Worm (Caenorhabditis elegans) whole organism, L4 larva: Measurements from ENCODE around the gene nta-1.

Experiments used
- R02D3.7 ChIP-seq: fragments of 150-350 bp; sonication (generic microtip); optimal IDR thresholded peaks from 3 replicates; lab custom pipeline; 2014; ENCODE audit warnings: missing biosample characterization, missing genetic modification characterization
- T20F7.1 ChIP-seq: fragments of 200-800 bp; sonication (Bioruptor generic); optimal IDR thresholded peaks from 2 replicates; lab custom pipeline; 2018; ENCODE audit warnings: mild to moderate bottlenecking, missing genetic modification characterization, missing compliant biosample characterization
- Y105C5A.15 ChIP-seq: fragments of 200-800 bp; sonication (Bioruptor generic); IDR thresholded peaks from 2 replicates; pipeline ENCODE4 v1.3.6; 2022; ENCODE audit warnings: missing genetic modification characterization, missing compliant biosample characterization
- Y48G9A.11 ChIP-seq: fragments of 200-800 bp; sonication (Bioruptor generic); IDR thresholded peaks from 2 replicates; pipeline ENCODE4 v1.3.6; 2022; ENCODE audit warnings: missing genetic modification reagents, missing genetic modification characterization, missing compliant biosample characterization
- Y5F2A.4 ChIP-seq: fragments of 200-800 bp; sonication (Bioruptor generic); optimal IDR thresholded peaks from 2 replicates; lab custom pipeline; 2018; ENCODE audit warnings: mild to moderate bottlenecking, missing genetic modification characterization, missing compliant biosample characterization
- Y75B8A.6 ChIP-seq: fragments of 200-800 bp; sonication (Bioruptor generic); IDR thresholded peaks from 2 replicates; pipeline ENCODE4 v1.3.6; 2022; ENCODE audit warnings: missing genetic modification reagents, missing genetic modification characterization, missing compliant biosample characterization
- ZK546.5 ChIP-seq, 2 experiments: sonication (generic microtip); optimal IDR thresholded peaks; 2 replicates each; lab custom pipeline; 2017; ENCODE audit warnings: missing biosample characterization in 2 of 2, missing genetic modification characterization in 2 of 2
- aly-2 ChIP-seq: sonication (generic microtip); optimal IDR thresholded peaks from 2 replicates; lab custom pipeline; 2018; ENCODE audit warnings: missing biosample characterization, missing genetic modification characterization
- ceh-44 ChIP-seq: fragments of 200-800 bp; sonication (Bioruptor generic); IDR thresholded peaks from 2 replicates; pipeline ENCODE4 v1.3.6; 2022; ENCODE audit warnings: missing genetic modification reagents, missing genetic modification characterization, missing compliant biosample characterization
- cey-2 ChIP-seq: sonication (generic microtip); optimal IDR thresholded peaks from 3 replicates; lab custom pipeline; 2017; ENCODE audit warnings: missing genetic modification characterization, mild to moderate bottlenecking, missing compliant biosample characterization, antibody characterized with exemption, borderline replicate concordance; ENCODE audit not compliant: insufficient read depth
- dve-1 ChIP-seq: sonication (generic microtip); optimal IDR thresholded peaks from 2 replicates; lab custom pipeline; 2017; ENCODE audit warnings: antibody characterized with exemption, mild to moderate bottlenecking, missing genetic modification characterization, missing compliant biosample characterization; ENCODE audit not compliant: insufficient read depth
- fos-1 ChIP-seq: fragments of 150-350 bp; optimal IDR thresholded peaks from 2 replicates; lab custom pipeline; 2014; ENCODE audit warnings: missing biosample characterization, missing genetic modification characterization
- hlh-11 ChIP-seq: fragments of 200-800 bp; sonication (Bioruptor generic); optimal IDR thresholded peaks from 2 replicates; lab custom pipeline; 2018; ENCODE audit warnings: mild to moderate bottlenecking, missing genetic modification characterization, missing compliant biosample characterization
- lim-7 ChIP-seq: fragments of 200-800 bp; sonication (Bioruptor generic); IDR thresholded peaks from 2 replicates; pipeline ENCODE4 v1.3.6; 2022; ENCODE audit warnings: missing genetic modification characterization, missing compliant biosample characterization
- lin-29 ChIP-seq: fragments of 200-800 bp; sonication (Bioruptor generic); IDR thresholded peaks from 2 replicates; pipeline ENCODE4 v1.3.6; 2022; ENCODE audit warnings: missing genetic modification reagents, missing genetic modification characterization, missing compliant biosample characterization
- lin-39 ChIP-seq: fragments of 150-350 bp; optimal IDR thresholded peaks from 2 replicates; lab custom pipeline; 2014; ENCODE audit warnings: missing biosample characterization, missing genetic modification reagents, missing genetic modification characterization
- lir-3 ChIP-seq: sonication (generic microtip); optimal IDR thresholded peaks from 2 replicates; lab custom pipeline; 2016; ENCODE audit warnings: mild to moderate bottlenecking, missing genetic modification characterization, missing compliant biosample characterization
- mdl-1 ChIP-seq, 2 experiments: fragments of 150-350 bp in 1 of 2; sonication (generic microtip) in 1 of 2; optimal IDR thresholded peaks; 2 replicates each; lab custom pipeline; 2014 to 2017; ENCODE audit warnings: missing biosample characterization in 2 of 2, missing genetic modification characterization in 2 of 2
- mes-2 ChIP-seq: sonication (generic microtip); optimal IDR thresholded peaks from 2 replicates; lab custom pipeline; 2016; ENCODE audit warnings: missing genotype, mild to moderate bottlenecking, missing genetic modification characterization, missing compliant biosample characterization; ENCODE audit not compliant: poor library complexity, severe bottlenecking
- mxl-3 ChIP-seq: fragments of 200-800 bp; sonication (Bioruptor generic); optimal IDR thresholded peaks from 2 replicates; lab custom pipeline; 2018; ENCODE audit warnings: mild to moderate bottlenecking, missing genetic modification characterization, missing compliant biosample characterization
- nhr-102 ChIP-seq: sonication (generic microtip); optimal IDR thresholded peaks from 2 replicates; lab custom pipeline; 2016; ENCODE audit warnings: mild to moderate bottlenecking, missing genetic modification characterization, moderate library complexity, missing compliant biosample characterization
- nhr-11 ChIP-seq: fragments of 150-350 bp; optimal IDR thresholded peaks from 2 replicates; lab custom pipeline; 2014; ENCODE audit warnings: missing biosample characterization, missing genetic modification characterization
- nhr-111 ChIP-seq: fragments of 200-800 bp; sonication (Bioruptor generic); optimal IDR thresholded peaks from 2 replicates; lab custom pipeline; 2018; ENCODE audit warnings: mild to moderate bottlenecking, missing genetic modification characterization, missing compliant biosample characterization
- nhr-28 ChIP-seq: fragments of 150-350 bp; optimal IDR thresholded peaks from 2 replicates; lab custom pipeline; 2014; ENCODE audit warnings: missing biosample characterization, missing genetic modification characterization
- nhr-42 ChIP-seq: fragments of 200-800 bp; sonication (Bioruptor generic); IDR thresholded peaks from 2 replicates; pipeline ENCODE4 v1.3.6; 2022; ENCODE audit warnings: missing genetic modification characterization, missing compliant biosample characterization
- nhr-48 ChIP-seq: sonication (generic microtip); optimal IDR thresholded peaks from 2 replicates; lab custom pipeline; 2016; ENCODE audit warnings: mild to moderate bottlenecking, missing genetic modification characterization, missing compliant biosample characterization
- nhr-76 ChIP-seq: fragments of 150-350 bp; optimal IDR thresholded peaks from 2 replicates; lab custom pipeline; 2014; ENCODE audit warnings: missing biosample characterization, missing genetic modification characterization
- rbr-2 ChIP-seq: sonication (generic microtip); optimal IDR thresholded peaks from 2 replicates; lab custom pipeline; 2016; ENCODE audit warnings: missing genotype, missing genetic modification characterization, missing compliant biosample characterization
- snpc-1.2 ChIP-seq: fragments of 200-800 bp; sonication (Bioruptor generic); IDR thresholded peaks from 2 replicates; pipeline ENCODE4 v1.3.6; 2022; ENCODE audit warnings: missing genetic modification reagents, missing genetic modification characterization, missing compliant biosample characterization
- spr-3 ChIP-seq: fragments of 200-800 bp; sonication (Bioruptor generic); optimal IDR thresholded peaks from 2 replicates; lab custom pipeline; 2018; ENCODE audit warnings: mild to moderate bottlenecking, missing genetic modification characterization, missing compliant biosample characterization
- tag-97 ChIP-seq: fragments of 200-800 bp; sonication (Bioruptor generic); IDR thresholded peaks from 2 replicates; pipeline ENCODE4 v1.3.6; 2022; ENCODE audit warnings: missing genetic modification characterization, missing compliant biosample characterization
- tra-1 ChIP-seq: fragments of 200-800 bp; sonication (Bioruptor generic); IDR thresholded peaks from 2 replicates; pipeline ENCODE4 v1.3.6; 2022; ENCODE audit warnings: missing genetic modification reagents, missing genetic modification characterization, missing compliant biosample characterization
- unc-62 ChIP-seq, 3 experiments: fragments of 150-350 bp in 1 of 3; sonication (generic microtip); optimal IDR thresholded peaks in 2 of 3; peaks in 1 of 3; 1 replicate in 1 of 3; 2 replicates in 2 of 3; lab custom pipeline; 2014 to 2017; ENCODE audit warnings: missing biosample characterization in 3 of 3, missing genetic modification characterization in 3 of 3, missing genetic modification reagents in 3 of 3, missing genotype in 1 of 3
- vab-7 ChIP-seq: fragments of 200-800 bp; sonication (Bioruptor generic); IDR thresholded peaks from 2 replicates; pipeline ENCODE4 v1.3.6; 2022; ENCODE audit warnings: missing genetic modification reagents, missing genetic modification characterization, missing compliant biosample characterization
- zfp-2 ChIP-seq: sonication (generic microtip); optimal IDR thresholded peaks from 2 replicates; lab custom pipeline; 2016; ENCODE audit warnings: mild to moderate bottlenecking, missing genetic modification characterization, missing compliant biosample characterization
- zip-11 ChIP-seq: fragments of 200-800 bp; sonication (Bioruptor generic); IDR thresholded peaks from 2 replicates; pipeline ENCODE4 v1.3.6; 2022; ENCODE audit warnings: missing genetic modification characterization, missing compliant biosample characterization
- ztf-7 ChIP-seq: fragments of 150-350 bp; optimal IDR thresholded peaks from 2 replicates; lab custom pipeline; 2014; ENCODE audit warnings: missing biosample characterization, missing genetic modification characterization

Gene nta-1

ce11 chrII:3714595-3714994 is 29.0 kb downstream of the nta-1 start, which contains the start of gene srh-100:
TSS of gene srh-100 (minus strand) at chrII:3714695.
- TF ChIP-seq Y75B8A.6 (no peak), dve-1 (tag; lab: Kevin White, UChicago) (no peak), mdl-1 (tag; optimal IDR thresholded peaks at IDR 0.05; lab: Kevin White, UChicago) (no peak), zfp-2 (tag; lab: Kevin White, UChicago) (no peak), nhr-42 (GFP tag; lab: Robert Waterston, UW) (no peak), nhr-48 (tag; lab: Kevin White, UChicago) (no peak), spr-3 (GFP tag; lab: Kevin White, UChicago) (no peak), mxl-3 (GFP tag; lab: Kevin White, UChicago) (no peak), nhr-11 (no peak), lim-7 (GFP tag; lab: Robert Waterston, UW) (no peak), lir-3 (tag; lab: Kevin White, UChicago) (no peak), Y48G9A.11 (GFP tag; lab: Robert Waterston, UW) (no peak), vab-7 (no peak)

- TF ChIP-seq Y48G9A.11 (GFP tag; lab: Robert Waterston, UW) (no peak), Y105C5A.15 (no peak), lin-29 (GFP tag; lab: Robert Waterston, UW) (no peak)
Observed at ce11 chrII:3711047-3711446, 32.6 kb downstream of the nta-1 start, which contains the start of gene fbxc-53. TSS of gene fbxc-53 (plus strand) at chrII:3711291.

- TF ChIP-seq R02D3.7 (no peak), fos-1 (tag; lab: Kevin White, UChicago) (no peak), unc-62 (GFP tag; optimal IDR thresholded peaks at IDR 0.05 in 1 of 2; lab: Kevin White, UChicago) (peak in 1 of 2 experiments; percentile 17), unc-62 (tag; optimal IDR thresholded peaks at IDR 0.05; lab: Kevin White, UChicago) (no peak), nhr-102 (tag; lab: Kevin White, UChicago) (no peak), T20F7.1 (no peak), nhr-76 (no peak)
- TF ChIP-seq, all 104 proteins: peak for 1
Observed at ce11 chrII:3709255-3709654, 34.4 kb downstream of the nta-1 start, which contains the start of gene srx-110. TSS of gene srx-110 (plus strand) at chrII:3709555.

ce11 chrII:3705320-3705719 is 38.3 kb downstream of the nta-1 start, which contains the start of gene srx-108:
TSS of gene srx-108 (plus strand) at chrII:3705620.
- no peak for TF ChIP-seq lin-39 (tag; lab: Kevin White, UChicago)
- no peak for TF ChIP-seq aly-2
- no peak for TF ChIP-seq tra-1 (GFP tag; lab: Robert Waterston, UW)
- TF ChIP-seq snpc-1.2 (GFP tag; lab: Robert Waterston, UW), result no peak
- no peak for TF ChIP-seq fos-1 (tag; lab: Kevin White, UChicago)
- no peak for TF ChIP-seq cey-2 (tag; lab: Kevin White, UChicago)
- no peak for TF ChIP-seq ceh-44 (GFP tag; lab: Robert Waterston, UW)
- no peak for TF ChIP-seq dve-1 (tag; lab: Kevin White, UChicago)
- TF ChIP-seq hlh-11 (tag; lab: Kevin White, UChicago), result no peak
- no peak for TF ChIP-seq zip-11 (GFP tag; lab: Robert Waterston, UW)
- TF ChIP-seq tag-97 (GFP tag; lab: Robert Waterston, UW), result no peak
- TF ChIP-seq nhr-111 (GFP tag; lab: Kevin White, UChicago), result no peak
- TF ChIP-seq nhr-48 (tag; lab: Kevin White, UChicago), result no peak

ce11 chrII:3701305-3701704 is 42.3 kb downstream of the nta-1 start, which contains the start of gene srx-105:
TSS of gene srx-105 (minus strand) at chrII:3701405.
- TF ChIP-seq ZK546.5 (tag; optimal IDR thresholded peaks at IDR 0.05; lab: Kevin White, UChicago), result no peak
- no peak for TF ChIP-seq mes-2 (tag; lab: Kevin White, UChicago)
- no peak for TF ChIP-seq rbr-2 (tag; lab: Kevin White, UChicago)
- no peak for TF ChIP-seq nhr-28 (tag; lab: Kevin White, UChicago)
- no peak for TF ChIP-seq ztf-7 (tag; lab: Kevin White, UChicago)
- no peak for TF ChIP-seq Y5F2A.4 (GFP tag; lab: Kevin White, UChicago)
- TF ChIP-seq nhr-76, result no peak
